Fruit fly (Drosophila melanogaster) whole organism, prepupa: Measurements from ENCODE around the gene CG18662.
A peak's percentile ranks its signal among the peaks of the same experiment; 100 is the strongest.

Experiments used
- Blimp-1 ChIP-seq: fragments of 200-800 bp; sonication (Bioruptor generic); optimal IDR thresholded peaks from 3 replicates; lab custom pipeline; 2017; ENCODE audit warnings: missing biosample characterization, missing genetic modification characterization, mild to moderate bottlenecking, moderate library complexity, missing genetic modification reagents
- CG10669 ChIP-seq: fragments of 200-800 bp; sonication (Bioruptor generic); optimal IDR thresholded peaks from 3 replicates; lab custom pipeline; 2018; ENCODE audit warnings: missing biosample characterization, mild to moderate bottlenecking, missing genetic modification characterization, moderate library complexity
- CG11294 ChIP-seq: fragments of 200-800 bp; sonication (Bioruptor generic); IDR thresholded peaks from 2 replicates; pipeline ENCODE4 v1.3.6; 2022; ENCODE audit warnings: missing biosample characterization, missing genetic modification characterization
- CG11762 ChIP-seq: fragments of 200-800 bp; sonication (Bioruptor generic); optimal IDR thresholded peaks from 3 replicates; lab custom pipeline; 2016; ENCODE audit warnings: missing biosample characterization, missing genetic modification characterization; ENCODE audit not compliant: insufficient read depth
- CG11902 ChIP-seq: fragments of 200-800 bp; sonication (Bioruptor generic); optimal IDR thresholded peaks from 3 replicates; lab custom pipeline; 2016; ENCODE audit warnings: missing biosample characterization, missing genetic modification characterization
- CG1621 ChIP-seq: fragments of 200-800 bp; sonication (Bioruptor generic); optimal IDR thresholded peaks from 3 replicates; lab custom pipeline; 2018; ENCODE audit warnings: missing biosample characterization, mild to moderate bottlenecking, missing genetic modification characterization
- CG16779 ChIP-seq: fragments of 200-800 bp; sonication (Bioruptor generic); optimal IDR thresholded peaks from 3 replicates; lab custom pipeline; 2017; ENCODE audit warnings: missing biosample characterization, mild to moderate bottlenecking, missing genetic modification characterization
- CG3032 ChIP-seq: fragments of 200-800 bp; optimal IDR thresholded peaks from 2 replicates; lab custom pipeline; 2019; ENCODE audit warnings: missing biosample characterization, mild to moderate bottlenecking, missing genetic modification characterization, moderate library complexity
- CG31627 ChIP-seq: fragments of 200-800 bp; sonication (Bioruptor generic); optimal IDR thresholded peaks from 3 replicates; lab custom pipeline; 2016; ENCODE audit warnings: missing biosample characterization, missing genetic modification characterization
- CG32006 ChIP-seq: fragments of 200-800 bp; sonication (Bioruptor generic); optimal IDR thresholded peaks from 3 replicates; lab custom pipeline; 2017; ENCODE audit warnings: missing biosample characterization, mild to moderate bottlenecking, missing genetic modification characterization
- CG34406 ChIP-seq: fragments of 200-800 bp; sonication (Bioruptor generic); optimal IDR thresholded peaks from 3 replicates; lab custom pipeline; 2016; ENCODE audit warnings: missing biosample characterization, missing genetic modification characterization
- CG3919 ChIP-seq: fragments of 200-800 bp; sonication (Bioruptor generic); optimal IDR thresholded peaks from 3 replicates; lab custom pipeline; 2016; ENCODE audit warnings: missing biosample characterization, missing genetic modification characterization
- CG6163 ChIP-seq: fragments of 200-800 bp; sonication (Bioruptor generic); IDR thresholded peaks from 3 replicates; pipeline ENCODE4 v1.3.6; 2022; ENCODE audit warnings: missing biosample characterization, missing genetic modification characterization
- CG6276 ChIP-seq: fragments of 200-800 bp; sonication (Bioruptor generic); optimal IDR thresholded peaks from 2 replicates; lab custom pipeline; 2017; ENCODE audit warnings: missing biosample characterization, mild to moderate bottlenecking, missing genetic modification characterization
- CG6792 ChIP-seq: fragments of 200-800 bp; sonication (Bioruptor generic); optimal IDR thresholded peaks from 3 replicates; lab custom pipeline; 2016; ENCODE audit warnings: missing biosample characterization, missing genetic modification characterization
- CG6808 ChIP-seq: fragments of 200-800 bp; sonication (Bioruptor generic); optimal IDR thresholded peaks from 3 replicates; lab custom pipeline; 2017; ENCODE audit warnings: missing biosample characterization, missing genetic modification characterization, mild to moderate bottlenecking, moderate library complexity, missing genetic modification reagents
- CG6854 ChIP-seq: fragments of 200-800 bp; sonication (Bioruptor generic); optimal IDR thresholded peaks from 2 replicates; lab custom pipeline; 2017; ENCODE audit warnings: missing biosample characterization, mild to moderate bottlenecking, missing genetic modification characterization
- CG8119 ChIP-seq: fragments of 200-800 bp; sonication (Bioruptor generic); IDR thresholded peaks from 3 replicates; pipeline ENCODE4 v1.3.6; 2022; ENCODE audit warnings: missing biosample characterization, missing genetic modification characterization
- CG8319 ChIP-seq: fragments of 200-800 bp; sonication (Bioruptor generic); optimal IDR thresholded peaks from 3 replicates; lab custom pipeline; 2016; ENCODE audit warnings: missing biosample characterization, missing genetic modification characterization
- CG8632 ChIP-seq: fragments of 200-800 bp; sonication (Bioruptor generic); optimal IDR thresholded peaks from 3 replicates; lab custom pipeline; 2016; ENCODE audit warnings: missing biosample characterization, missing genetic modification characterization
- CG9139 ChIP-seq: fragments of 200-800 bp; sonication (Bioruptor generic); optimal IDR thresholded peaks from 3 replicates; lab custom pipeline; 2017; ENCODE audit warnings: missing biosample characterization, mild to moderate bottlenecking, missing genetic modification characterization
- Eip78C ChIP-seq: fragments of 200-800 bp; sonication (Bioruptor generic); peaks from one replicate; lab custom pipeline; 2016; ENCODE audit warnings: missing biosample characterization, missing genetic modification characterization
- Eip93F ChIP-seq: fragments of 200-800 bp; sonication (Bioruptor generic); optimal IDR thresholded peaks from 2 replicates; lab custom pipeline; 2016; ENCODE audit warnings: missing biosample characterization, mild to moderate bottlenecking, missing genetic modification characterization
- Ets21C ChIP-seq: fragments of 200-800 bp; sonication (Bioruptor generic); optimal IDR thresholded peaks from 3 replicates; lab custom pipeline; 2016; ENCODE audit warnings: missing biosample characterization, missing genetic modification characterization
- Ets96B ChIP-seq: fragments of 200-800 bp; optimal IDR thresholded peaks from 2 replicates; lab custom pipeline; 2019; ENCODE audit warnings: missing biosample characterization, mild to moderate bottlenecking, missing genetic modification characterization, moderate library complexity
- Gug ChIP-seq: fragments of 200-800 bp; sonication (Bioruptor generic); IDR thresholded peaks from 2 replicates; pipeline ENCODE4 v1.3.6; 2022; ENCODE audit warnings: missing biosample characterization, missing genetic modification characterization
- Hr38 ChIP-seq: sonication (Bioruptor generic); optimal IDR thresholded peaks from 2 replicates; lab custom pipeline; 2016; ENCODE audit warnings: missing biosample characterization, missing genetic modification characterization
- Hr39 ChIP-seq: fragments of 200-800 bp; sonication (Bioruptor generic); optimal IDR thresholded peaks from 2 replicates; lab custom pipeline; 2016; ENCODE audit warnings: missing biosample characterization, missing genetic modification characterization
- Hr4 ChIP-seq: fragments of 200-800 bp; sonication (Bioruptor generic); optimal IDR thresholded peaks from 3 replicates; lab custom pipeline; 2016; ENCODE audit warnings: missing biosample characterization, missing genetic modification characterization
- Lpt ChIP-seq: fragments of 200-800 bp; sonication (Bioruptor generic); optimal IDR thresholded peaks from 3 replicates; lab custom pipeline; 2016; ENCODE audit warnings: missing biosample characterization, missing genetic modification characterization
- Met ChIP-seq: fragments of 200-800 bp; sonication (Bioruptor generic); optimal IDR thresholded peaks from 3 replicates; lab custom pipeline; 2016; ENCODE audit warnings: missing biosample characterization, missing genetic modification characterization
- OdsH ChIP-seq: fragments of 200-800 bp; sonication (Bioruptor generic); optimal IDR thresholded peaks from 3 replicates; lab custom pipeline; 2016; ENCODE audit warnings: missing biosample characterization, missing genetic modification characterization
- Smox ChIP-seq: fragments of 200-800 bp; sonication (Bioruptor generic); optimal IDR thresholded peaks from 3 replicates; lab custom pipeline; 2016; ENCODE audit warnings: missing biosample characterization, missing genetic modification characterization
- Sox102F ChIP-seq: fragments of 200-800 bp; sonication (Bioruptor generic); optimal IDR thresholded peaks from 2 replicates; lab custom pipeline; 2016; ENCODE audit warnings: missing biosample characterization, mild to moderate bottlenecking, missing genetic modification characterization
- Sox15 ChIP-seq: fragments of 200-800 bp; sonication (Bioruptor generic); optimal IDR thresholded peaks from 3 replicates; lab custom pipeline; 2016; ENCODE audit warnings: missing biosample characterization, missing genetic modification characterization
- achi ChIP-seq: fragments of 200-800 bp; sonication (Bioruptor generic); optimal IDR thresholded peaks from 3 replicates; lab custom pipeline; 2016; ENCODE audit warnings: missing biosample characterization, missing genetic modification characterization
- acj6 ChIP-seq: fragments of 200-800 bp; sonication (Bioruptor generic); optimal IDR thresholded peaks from 3 replicates; lab custom pipeline; 2016; ENCODE audit warnings: missing biosample characterization, missing genetic modification characterization
- cyc ChIP-seq: fragments of 200-800 bp; sonication (Bioruptor generic); optimal IDR thresholded peaks from 3 replicates; lab custom pipeline; 2016; ENCODE audit warnings: missing biosample characterization, missing genetic modification characterization
- dac ChIP-seq: fragments of 200-800 bp; sonication (Bioruptor generic); optimal IDR thresholded peaks from 2 replicates; lab custom pipeline; 2017; ENCODE audit warnings: missing biosample characterization, mild to moderate bottlenecking, missing genetic modification characterization
- dsx ChIP-seq: fragments of 200-800 bp; optimal IDR thresholded peaks from 3 replicates; lab custom pipeline; 2019; ENCODE audit warnings: missing biosample characterization, mild to moderate bottlenecking, missing genetic modification characterization, moderate library complexity; ENCODE audit not compliant: poor library complexity, severe bottlenecking
- eg ChIP-seq: fragments of 200-800 bp; sonication (Bioruptor generic); IDR thresholded peaks from 3 replicates; pipeline ENCODE4 v1.3.6; 2022; ENCODE audit warnings: missing biosample characterization, missing genetic modification characterization
- esn ChIP-seq: fragments of 200-800 bp; sonication (Bioruptor generic); optimal IDR thresholded peaks from 2 replicates; lab custom pipeline; 2016; ENCODE audit warnings: missing biosample characterization, mild to moderate bottlenecking, missing genetic modification characterization, moderate library complexity
- fd59A ChIP-seq: fragments of 200-800 bp; sonication (Bioruptor generic); optimal IDR thresholded peaks from 2 replicates; lab custom pipeline; 2017; ENCODE audit warnings: missing biosample characterization, mild to moderate bottlenecking, missing genetic modification characterization, missing genetic modification reagents
- fd85E ChIP-seq: fragments of 200-800 bp; sonication (Bioruptor generic); optimal IDR thresholded peaks from 3 replicates; lab custom pipeline; 2016; ENCODE audit warnings: missing biosample characterization, missing genetic modification characterization
- fkh ChIP-seq: fragments of 200-800 bp; sonication (Bioruptor generic); optimal IDR thresholded peaks from 3 replicates; lab custom pipeline; 2017; ENCODE audit warnings: missing biosample characterization, mild to moderate bottlenecking, missing genetic modification characterization, moderate library complexity
- pdm3 ChIP-seq: fragments of 200-800 bp; sonication (Bioruptor generic); optimal IDR thresholded peaks from 3 replicates; lab custom pipeline; 2016; ENCODE audit warnings: missing biosample characterization, missing genetic modification characterization
- salr ChIP-seq, 2 experiments: fragments of 200-800 bp; sonication (Bioruptor generic); optimal IDR thresholded peaks; 3 replicates each; lab custom pipeline; 2016 to 2018; ENCODE audit warnings: missing biosample characterization in 2 of 2, missing genetic modification characterization in 2 of 2, mild to moderate bottlenecking in 1 of 2
- ss ChIP-seq, 2 experiments: fragments of 200-800 bp; sonication (Bioruptor generic); optimal IDR thresholded peaks; 2 replicates in 1 of 2; 3 replicates in 1 of 2; lab custom pipeline; 2017 to 2018; ENCODE audit warnings: mild to moderate bottlenecking in 2 of 2, missing biosample characterization in 2 of 2, missing genetic modification characterization in 2 of 2, moderate library complexity in 1 of 2
- vri ChIP-seq: fragments of 200-800 bp; sonication (Bioruptor generic); optimal IDR thresholded peaks from 3 replicates; lab custom pipeline; 2016; ENCODE audit warnings: missing biosample characterization, mild to moderate bottlenecking, missing genetic modification characterization

The CG18662 gene

dm6 chr2L:8958046-8958497 is 22.4 kb upstream of the CG18662 start (continued):
- TF ChIP-seq fd85E (GFP tag; lab: Kevin White, UChicago) (no peak), CG11762 (GFP tag; lab: Kevin White, UChicago) (peak; percentile 54), Eip93F (GFP tag; lab: Kevin White, UChicago) (no peak), CG11294 (peak; percentile 94), vri (GFP tag; lab: Kevin White, UChicago) (peak; percentile 25), CG6792 (GFP tag; lab: Kevin White, UChicago) (peak; percentile 80), Ets96B (peak; percentile 95), CG1621 (no peak)

- TF ChIP-seq CG32006 (peak; percentile 75), achi (GFP tag; lab: Kevin White, UChicago) (peak; percentile 45), Sox102F (GFP tag; lab: Kevin White, UChicago) (no peak), eg (GFP tag; lab: Robert Waterston, UW) (peak; percentile 82; the same call in 2 of the 3 replicates), Hr38 (no peak), CG16779 (tag; lab: Kevin White, UChicago) (peak; percentile 29), dac (GFP tag; lab: Kevin White, UChicago) (no peak), Hr39 (GFP tag; lab: Kevin White, UChicago) (no peak), fkh (GFP tag; lab: Kevin White, UChicago) (peak; percentile 56), Ets21C (no peak), Blimp-1 (GFP tag; lab: Kevin White, UChicago) (no peak), dsx (GFP tag; lab: Kevin White, UChicago) (no peak), fd85E (GFP tag; lab: Kevin White, UChicago) (no peak), fd59A (no peak), CG6808 (GFP tag; lab: Kevin White, UChicago) (no peak), CG6854 (no peak), Hr4 (GFP tag; lab: Kevin White, UChicago) (peak; percentile 15), CG6276 (GFP tag; lab: Kevin White, UChicago) (peak; percentile 73), esn (GFP tag; lab: Kevin White, UChicago) (no peak), CG9139 (GFP tag; lab: Kevin White, UChicago) (no peak), CG3919 (GFP tag; lab: Kevin White, UChicago) (peak; percentile 20), Lpt (no peak), CG3032 (tag; lab: Kevin White, UChicago) (no peak), CG8119 (GFP tag; lab: Robert Waterston, UW) (peak; percentile 84; the same call in 2 of the 3 replicates), OdsH (GFP tag; lab: Kevin White, UChicago) (peak; percentile 56), ss (GFP tag; optimal IDR thresholded peaks at IDR 0.05; lab: Kevin White, UChicago) (no peak), salr (GFP tag; optimal IDR thresholded peaks at IDR 0.05; lab: Kevin White, UChicago) (peak in 1 of 2 experiments; percentile 11), Eip93F (GFP tag; lab: Kevin White, UChicago) (no peak), Eip78C (no peak), vri (GFP tag; lab: Kevin White, UChicago) (no peak), Ets96B (no peak), CG11902 (GFP tag; lab: Kevin White, UChicago) (no peak), Met (GFP tag; lab: Kevin White, UChicago) (no peak), CG6163 (GFP tag; lab: Robert Waterston, UW) (no peak), pdm3 (GFP tag; lab: Kevin White, UChicago) (peak; percentile 25), CG31627 (GFP tag; lab: Kevin White, UChicago) (no peak), Smox (GFP tag; lab: Kevin White, UChicago) (no peak), CG10669 (GFP tag; lab: Kevin White, UChicago) (peak; percentile 1), CG34406 (GFP tag; lab: Kevin White, UChicago) (no peak), cyc (GFP tag; lab: Kevin White, UChicago) (no peak), CG8319 (GFP tag; lab: Kevin White, UChicago) (no peak), CG8632 (no peak), acj6 (GFP tag; lab: Kevin White, UChicago) (peak; percentile 10), Gug (GFP tag; lab: Robert Waterston, UW) (no peak; the same call in 1 of the 2 replicates), CG11294 (peak; percentile 44), CG11762 (GFP tag; lab: Kevin White, UChicago) (no peak), Sox15 (GFP tag; lab: Kevin White, UChicago) (no peak)
These were observed 21.4 kb upstream of the CG18662 start, which contains the start of gene CG31886 for dm6 chr2L:8959001-8959461. Gene CG31886, minus strand, starts transcription at chr2L:8959051.
